Fruit fly (Drosophila melanogaster): ENCODE measurements around the gene Ag5r2.

Gene Ag5r2

dm6 chrX:14805646-14806045, 21.8 kb upstream of the Ag5r2 start (continued):
- TF ChIP-seq dmrt11E (tag; optimal IDR thresholded peaks at IDR 0.05) (peak; percentile 28), CG3163 (GFP tag; optimal IDR thresholded peaks at IDR 0.05) (no peak), psq (GFP tag; optimal IDR thresholded peaks at IDR 0.05) (no peak), az2 (GFP tag; optimal IDR thresholded peaks at IDR 0.05) (no peak), fd3F (GFP tag; optimal IDR thresholded peaks at IDR 0.05) (no peak), CG34224 (GFP tag; IDR thresholded peaks at IDR 0.05; ENCODE audit: partially characterized antibody) (no peak), CG6654 (GFP tag; optimal IDR thresholded peaks at IDR 0.05) (no peak), oc (tag; optimal IDR thresholded peaks at IDR 0.05) (no peak), Hmx (GFP tag; optimal IDR thresholded peaks at IDR 0.05) (no peak), nom (GFP tag; optimal IDR thresholded peaks at IDR 0.05) (no peak), CG17359 (tag; optimal IDR thresholded peaks at IDR 0.05) (peak; percentile 18), D19B (GFP tag; optimal IDR thresholded peaks at IDR 0.05) (no peak), CG17361 (GFP tag; IDR thresholded peaks at IDR 0.05) (no peak), CG17186 (GFP tag; optimal IDR thresholded peaks at IDR 0.05) (no peak), sens-2 (GFP tag; IDR thresholded peaks at IDR 0.05) (no peak), amos (GFP tag; IDR thresholded peaks at IDR 0.05; ENCODE audit: partially characterized antibody) (no peak), ATbp (GFP tag; optimal IDR thresholded peaks at IDR 0.05) (peak; percentile 52), tap (tag; optimal IDR thresholded peaks at IDR 0.05) (no peak), zen (tag; optimal IDR thresholded peaks at IDR 0.05) (no peak), Ada2b (GFP tag; IDR thresholded peaks at IDR 0.05) (no peak), CG2889 (GFP tag; IDR thresholded peaks at IDR 0.05) (no peak), cato (GFP tag; optimal IDR thresholded peaks at IDR 0.05; ENCODE audit: borderline replicate concordance) (no peak), Abd-B (GFP tag; optimal IDR thresholded peaks at IDR 0.05) (no peak), ssp (GFP tag; IDR thresholded peaks at IDR 0.05) (no peak), Camta (GFP tag; optimal IDR thresholded peaks at IDR 0.05) (peak; percentile 8), dmrt99B (tag; optimal IDR thresholded peaks at IDR 0.05) (peak; percentile 9), CG2678 (tag; optimal IDR thresholded peaks at IDR 0.05) (peak; percentile 15), crc (GFP tag; optimal IDR thresholded peaks at IDR 0.05) (no peak), CG9727 (GFP tag; optimal IDR thresholded peaks at IDR 0.05) (peak; percentile 11), CG4854 (GFP tag; optimal IDR thresholded peaks at IDR 0.05) (no peak), zf30C (GFP tag; optimal IDR thresholded peaks at IDR 0.05) (no peak), CG17802 (tag; optimal IDR thresholded peaks at IDR 0.05) (no peak), p53 (GFP tag; optimal IDR thresholded peaks at IDR 0.05) (no peak), dimm (GFP tag; IDR thresholded peaks at IDR 0.05) (no peak), unpg (GFP tag; optimal IDR thresholded peaks at IDR 0.05) (peak; percentile 22), CG8359 (GFP tag; optimal IDR thresholded peaks at IDR 0.05; ENCODE audit: borderline replicate concordance) (no peak), Trl (optimal IDR thresholded peaks at IDR 0.05) (no peak), Trl (GFP tag; optimal IDR thresholded peaks at IDR 0.05) (no peak), CG14050 (GFP tag; IDR thresholded peaks at IDR 0.05) (no peak), gem (tag; optimal IDR thresholded peaks at IDR 0.05) (peak; percentile 37), grau (tag; optimal IDR thresholded peaks at IDR 0.05) (peak; percentile 68), bsh (GFP tag; optimal IDR thresholded peaks at IDR 0.05) (peak in 1 of 2 experiments; percentile 60), Ssrp (tag; optimal IDR thresholded peaks at IDR 0.05) (no peak), Sox100B (GFP tag; optimal IDR thresholded peaks at IDR 0.05) (peak; percentile 1), hb (GFP tag; IDR thresholded peaks at IDR 0.05; ENCODE audit: partially characterized antibody) (no peak), hkb (optimal IDR thresholded peaks at IDR 0.05) (no peak), hkb (GFP tag; IDR thresholded peaks at IDR 0.05) (0 out of 2 replicates have a peak, but pooled peaks have one; percentile 16), CG30020 (tag; optimal IDR thresholded peaks at IDR 0.05) (no peak), Usf (GFP tag; optimal IDR thresholded peaks at IDR 0.05) (no peak), Dip3 (GFP tag; optimal IDR thresholded peaks at IDR 0.05) (no peak), Nf-YC (tag; optimal IDR thresholded peaks at IDR 0.05) (no peak)
